Fruit fly (Drosophila melanogaster): Measurements from ENCODE around the gene Myb.
A peak's percentile ranks its signal among the peaks of the same experiment; 100 is the strongest.

Gene Myb

dm6 chrX:15866799-15867412, 9.3 kb upstream of the Myb start:
- TF ChIP-seq usp (GFP tag; optimal IDR thresholded peaks at IDR 0.05) (no peak), Mio (GFP tag; optimal IDR thresholded peaks at IDR 0.05) (no peak), sv (GFP tag; optimal IDR thresholded peaks at IDR 0.05) (no peak), h (GFP tag; optimal IDR thresholded peaks at IDR 0.05) (no peak), sage (GFP tag; optimal IDR thresholded peaks at IDR 0.05) (no peak), dl (GFP tag; optimal IDR thresholded peaks at IDR 0.05; ENCODE audit: insufficient read depth in 1 of 2, partially characterized antibody in 2 of 2) (no peak), woc (GFP tag; optimal IDR thresholded peaks at IDR 0.05) (no peak), jim (GFP tag; optimal IDR thresholded peaks at IDR 0.05) (no peak), dmrt93B (GFP tag; optimal IDR thresholded peaks at IDR 0.05) (no peak), N (GFP tag; optimal IDR thresholded peaks at IDR 0.05) (no peak), Dfd (GFP tag; optimal IDR thresholded peaks at IDR 0.05) (no peak), OdsH (GFP tag; optimal IDR thresholded peaks at IDR 0.05) (no peak), foxo (GFP tag; optimal IDR thresholded peaks at IDR 0.05) (no peak), lola (GFP tag; optimal IDR thresholded peaks at IDR 0.05) (no peak)

dm6 chrX:15866032-15866431, 8.4 kb upstream of the Myb start:
- TF ChIP-seq N (GFP tag; optimal IDR thresholded peaks at IDR 0.05) (no peak), GATAd (GFP tag; optimal IDR thresholded peaks at IDR 0.05) (no peak), h (GFP tag; optimal IDR thresholded peaks at IDR 0.05) (no peak), Jra (GFP tag; optimal IDR thresholded peaks at IDR 0.05) (no peak), jim (GFP tag; optimal IDR thresholded peaks at IDR 0.05) (no peak)

dm6 chrX:15860479-15860878, 2.9 kb upstream of the Myb start:
- TF ChIP-seq rgr (GFP tag; optimal IDR thresholded peaks at IDR 0.05): peak; percentile 50
- peak; percentile 67 for TF ChIP-seq Hr83 (GFP tag; optimal IDR thresholded peaks at IDR 0.05; ENCODE audit: poor library complexity, severe bottlenecking)
- no peak for TF ChIP-seq Myc (optimal IDR thresholded peaks at IDR 0.05)
- peak; percentile 50 for TF ChIP-seq Dif (GFP tag; optimal IDR thresholded peaks at IDR 0.05; ENCODE audit: partially characterized antibody)
- peak; percentile 23 for TF ChIP-seq psq (GFP tag; optimal IDR thresholded peaks at IDR 0.05)
- no peak for TF ChIP-seq ey (GFP tag; optimal IDR thresholded peaks at IDR 0.05)
- TF ChIP-seq jim (GFP tag; optimal IDR thresholded peaks at IDR 0.05): peak; percentile 89
- TF ChIP-seq CG32264 (GFP tag; optimal IDR thresholded peaks at IDR 0.05): no peak
- TF ChIP-seq Dfd (GFP tag; optimal IDR thresholded peaks at IDR 0.05): no peak
- TF ChIP-seq usp (GFP tag; optimal IDR thresholded peaks at IDR 0.05): no peak
- no peak for TF ChIP-seq sage (GFP tag; optimal IDR thresholded peaks at IDR 0.05)
- peak; percentile 36 for TF ChIP-seq Hnf4 (GFP tag; optimal IDR thresholded peaks at IDR 0.05)
- no peak for TF ChIP-seq Mio (GFP tag; optimal IDR thresholded peaks at IDR 0.05)
- TF ChIP-seq h (GFP tag; optimal IDR thresholded peaks at IDR 0.05): peak; percentile 46
- no peak for TF ChIP-seq Hr78 (GFP tag; optimal IDR thresholded peaks at IDR 0.05)
- no peak for TF ChIP-seq CG9705 (GFP tag; optimal IDR thresholded peaks at IDR 0.05)
- TF ChIP-seq tai (GFP tag; optimal IDR thresholded peaks at IDR 0.05): no peak
- TF ChIP-seq Sp1 (GFP tag; optimal IDR thresholded peaks at IDR 0.05): peak; percentile 57
- TF ChIP-seq dsf (GFP tag; optimal IDR thresholded peaks at IDR 0.05; ENCODE audit: borderline replicate concordance): no peak
- TF ChIP-seq br (GFP tag; optimal IDR thresholded peaks at IDR 0.05): no peak
- no peak for TF ChIP-seq lola (GFP tag; optimal IDR thresholded peaks at IDR 0.05)
- peak; percentile 32 for TF ChIP-seq woc (GFP tag; optimal IDR thresholded peaks at IDR 0.05)
- no peak for TF ChIP-seq pan (optimal IDR thresholded peaks at IDR 0.05)
- TF ChIP-seq CrebA (GFP tag; optimal IDR thresholded peaks at IDR 0.05; ENCODE audit: borderline replicate concordance): no peak
- TF ChIP-seq Jra (GFP tag; optimal IDR thresholded peaks at IDR 0.05): no peak
- peak; percentile 8 for TF ChIP-seq HLH106 (tag; optimal IDR thresholded peaks at IDR 0.05)
- no peak for TF ChIP-seq Vsx2 (GFP tag; optimal IDR thresholded peaks at IDR 0.05; ENCODE audit: partially characterized antibody)
- TF ChIP-seq fru (GFP tag; optimal IDR thresholded peaks at IDR 0.05): peak; percentile 27
- no peak for TF ChIP-seq GATAd (GFP tag; optimal IDR thresholded peaks at IDR 0.05)
- no peak for TF ChIP-seq brk (GFP tag; optimal IDR thresholded peaks at IDR 0.05)
- TF ChIP-seq Rel (GFP tag; optimal IDR thresholded peaks at IDR 0.05): peak; percentile 21
- TF ChIP-seq Rel (tag; optimal IDR thresholded peaks at IDR 0.05): peak; percentile 61
- TF ChIP-seq Abd-B (GFP tag; optimal IDR thresholded peaks at IDR 0.05): no peak
- no peak for TF ChIP-seq dmrt93B (GFP tag; optimal IDR thresholded peaks at IDR 0.05)
- TF ChIP-seq dl (GFP tag; optimal IDR thresholded peaks at IDR 0.05; ENCODE audit: insufficient read depth in 1 of 2, partially characterized antibody in 2 of 2): no peak
- TF ChIP-seq OdsH (GFP tag; optimal IDR thresholded peaks at IDR 0.05): peak; percentile 35
- peak in 1 of 2 experiments; percentile 22 for TF ChIP-seq foxo (GFP tag; optimal IDR thresholded peaks at IDR 0.05)

Data from whole organism, wandering third instar larva.